Worm (Caenorhabditis elegans) whole organism, L4 larva: ENCODE results near the gene nhr-35.

Source experiments
- F26F4.8 ChIP-seq: fragments of 200-800 bp; sonication (Bioruptor generic); conservative IDR thresholded peaks from 2 replicates; pipeline ENCODE4 v1.3.6; 2022; ENCODE audit warnings: missing genetic modification characterization, missing compliant biosample characterization
- F44E2.7 ChIP-seq: fragments of 200-800 bp; sonication (Bioruptor generic); IDR thresholded peaks from 2 replicates; pipeline ENCODE4 v2.1.2; 2022; ENCODE audit warnings: missing genetic modification characterization, missing compliant biosample characterization
- F49E8.2 ChIP-seq: sonication (generic microtip); optimal IDR thresholded peaks from 2 replicates; lab custom pipeline; 2016; ENCODE audit warnings: missing compliant biosample characterization, mild to moderate bottlenecking, missing genetic modification characterization, borderline replicate concordance
- T26A8.4 ChIP-seq: fragments of 200-800 bp; sonication (Bioruptor generic); IDR thresholded peaks from 2 replicates; pipeline ENCODE4 v1.3.6; 2022; ENCODE audit warnings: missing genetic modification characterization, missing compliant biosample characterization
- Y105C5A.15 ChIP-seq: fragments of 200-800 bp; sonication (Bioruptor generic); IDR thresholded peaks from 2 replicates; pipeline ENCODE4 v1.3.6; 2022; ENCODE audit warnings: missing genetic modification characterization, missing compliant biosample characterization
- Y48G9A.11 ChIP-seq: fragments of 200-800 bp; sonication (Bioruptor generic); IDR thresholded peaks from 2 replicates; pipeline ENCODE4 v1.3.6; 2022; ENCODE audit warnings: missing genetic modification reagents, missing genetic modification characterization, missing compliant biosample characterization
- Y75B8A.6 ChIP-seq: fragments of 200-800 bp; sonication (Bioruptor generic); IDR thresholded peaks from 2 replicates; pipeline ENCODE4 v1.3.6; 2022; ENCODE audit warnings: missing genetic modification reagents, missing genetic modification characterization, missing compliant biosample characterization
- aha-1 ChIP-seq: fragments of 150-350 bp; peaks from one replicate; lab custom pipeline; 2014; ENCODE audit warnings: missing biosample characterization, missing genetic modification characterization
- ceh-28 ChIP-seq: fragments of 150-350 bp; optimal IDR thresholded peaks from 2 replicates; lab custom pipeline; 2014; ENCODE audit warnings: missing biosample characterization, missing genetic modification reagents, missing genetic modification characterization
- ceh-32 ChIP-seq: sonication (generic microtip); optimal IDR thresholded peaks from 2 replicates; lab custom pipeline; 2016; ENCODE audit warnings: mild to moderate bottlenecking, missing genetic modification characterization, missing compliant biosample characterization; ENCODE audit not compliant: poor library complexity
- ceh-44 ChIP-seq: fragments of 200-800 bp; sonication (Bioruptor generic); IDR thresholded peaks from 2 replicates; pipeline ENCODE4 v1.3.6; 2022; ENCODE audit warnings: missing genetic modification reagents, missing genetic modification characterization, missing compliant biosample characterization
- ces-1 ChIP-seq: fragments of 150-350 bp; sonication (generic microtip); optimal IDR thresholded peaks from 4 replicates; lab custom pipeline; 2014; ENCODE audit warnings: missing biosample characterization, missing genetic modification reagents, missing genetic modification characterization
- ctbp-1 ChIP-seq: fragments of 200-800 bp; sonication (Bioruptor generic); IDR thresholded peaks from 2 replicates; pipeline ENCODE4 v1.3.6; 2022; ENCODE audit warnings: missing genetic modification reagents, missing genetic modification characterization, missing compliant biosample characterization
- daf-16 ChIP-seq, 3 experiments: sonication (generic microtip); optimal IDR thresholded peaks; 2 replicates each; lab custom pipeline; 2016 to 2017; ENCODE audit warnings: missing genetic modification characterization in 3 of 3, missing genetic modification reagents in 3 of 3, mild to moderate bottlenecking in 2 of 3, missing compliant biosample characterization in 2 of 3, missing biosample characterization in 1 of 3, moderate library complexity in 1 of 3
- daf-19 ChIP-seq: fragments of 200-800 bp; sonication (Bioruptor generic); conservative IDR thresholded peaks from 2 replicates; pipeline ENCODE4 v1.3.6; 2022; ENCODE audit warnings: missing genetic modification characterization, missing compliant biosample characterization
- dmd-9 ChIP-seq: fragments of 200-800 bp; sonication (Bioruptor generic); IDR thresholded peaks from 2 replicates; pipeline ENCODE4 v1.3.6; 2022; ENCODE audit warnings: missing genetic modification reagents, missing genetic modification characterization, missing compliant biosample characterization
- dpl-1 ChIP-seq: fragments of 150-350 bp; optimal IDR thresholded peaks from 2 replicates; lab custom pipeline; 2014; ENCODE audit warnings: missing biosample characterization, missing genetic modification reagents, missing genetic modification characterization
- duxl-1 ChIP-seq: sonication (generic microtip); optimal IDR thresholded peaks from 2 replicates; lab custom pipeline; 2016; ENCODE audit warnings: mild to moderate bottlenecking, missing genetic modification characterization, moderate library complexity, missing compliant biosample characterization; ENCODE audit not compliant: poor library complexity
- dve-1 ChIP-seq: sonication (generic microtip); optimal IDR thresholded peaks from 2 replicates; lab custom pipeline; 2017; ENCODE audit warnings: antibody characterized with exemption, mild to moderate bottlenecking, missing genetic modification characterization, missing compliant biosample characterization; ENCODE audit not compliant: insufficient read depth
- hmg-1.1 ChIP-seq: fragments of 200-800 bp; sonication (Bioruptor generic); IDR thresholded peaks from 2 replicates; pipeline ENCODE4 v1.3.6; 2022; ENCODE audit warnings: missing genetic modification reagents, missing genetic modification characterization, missing compliant biosample characterization
- lin-1 ChIP-seq: fragments of 200-800 bp; sonication (Bioruptor generic); IDR thresholded peaks from 2 replicates; pipeline ENCODE4 v1.3.6; 2022; ENCODE audit warnings: missing genetic modification reagents, missing genetic modification characterization, missing compliant biosample characterization
- lin-29 ChIP-seq: fragments of 200-800 bp; sonication (Bioruptor generic); IDR thresholded peaks from 2 replicates; pipeline ENCODE4 v1.3.6; 2022; ENCODE audit warnings: missing genetic modification reagents, missing genetic modification characterization, missing compliant biosample characterization
- lir-3 ChIP-seq: sonication (generic microtip); optimal IDR thresholded peaks from 2 replicates; lab custom pipeline; 2016; ENCODE audit warnings: mild to moderate bottlenecking, missing genetic modification characterization, missing compliant biosample characterization
- lsy-2 ChIP-seq, 2 experiments: fragments of 150-350 bp in 1 of 2; sonication (generic microtip) in 1 of 2; optimal IDR thresholded peaks; 2 replicates each; lab custom pipeline; 2014 to 2017; ENCODE audit warnings: missing biosample characterization in 2 of 2, missing genetic modification characterization in 2 of 2
- madf-5 ChIP-seq, 2 experiments: fragments of 200-800 bp; sonication (Bioruptor generic); IDR thresholded peaks; 2 replicates each; pipeline ENCODE4 v1.3.6; 2022; ENCODE audit warnings: missing compliant biosample characterization in 2 of 2, missing genetic modification characterization in 2 of 2
- mes-2 ChIP-seq: sonication (generic microtip); optimal IDR thresholded peaks from 2 replicates; lab custom pipeline; 2016; ENCODE audit warnings: missing genotype, mild to moderate bottlenecking, missing genetic modification characterization, missing compliant biosample characterization; ENCODE audit not compliant: poor library complexity, severe bottlenecking
- mxl-2 ChIP-seq: fragments of 200-800 bp; sonication (Bioruptor generic); conservative IDR thresholded peaks from 2 replicates; pipeline ENCODE4 v1.3.6; 2022; ENCODE audit warnings: missing genetic modification reagents, missing genetic modification characterization, missing compliant biosample characterization
- nhr-102 ChIP-seq: sonication (generic microtip); optimal IDR thresholded peaks from 2 replicates; lab custom pipeline; 2016; ENCODE audit warnings: mild to moderate bottlenecking, missing genetic modification characterization, moderate library complexity, missing compliant biosample characterization
- nhr-11 ChIP-seq: fragments of 150-350 bp; optimal IDR thresholded peaks from 2 replicates; lab custom pipeline; 2014; ENCODE audit warnings: missing biosample characterization, missing genetic modification characterization
- nhr-111 ChIP-seq: fragments of 200-800 bp; sonication (Bioruptor generic); optimal IDR thresholded peaks from 2 replicates; lab custom pipeline; 2018; ENCODE audit warnings: mild to moderate bottlenecking, missing genetic modification characterization, missing compliant biosample characterization
- nhr-237 ChIP-seq: sonication (generic microtip); optimal IDR thresholded peaks from 2 replicates; lab custom pipeline; 2017; ENCODE audit warnings: missing biosample characterization, missing genetic modification characterization
- nhr-25 ChIP-seq: sonication (generic microtip); optimal IDR thresholded peaks from 2 replicates; lab custom pipeline; 2017; ENCODE audit warnings: missing genetic modification characterization, mild to moderate bottlenecking, missing compliant biosample characterization, antibody characterized with exemption, moderate library complexity, borderline replicate concordance; ENCODE audit not compliant: insufficient read depth
- nhr-28 ChIP-seq: fragments of 150-350 bp; optimal IDR thresholded peaks from 2 replicates; lab custom pipeline; 2014; ENCODE audit warnings: missing biosample characterization, missing genetic modification characterization
- nhr-42 ChIP-seq: fragments of 200-800 bp; sonication (Bioruptor generic); IDR thresholded peaks from 2 replicates; pipeline ENCODE4 v1.3.6; 2022; ENCODE audit warnings: missing genetic modification characterization, missing compliant biosample characterization
- nhr-48 ChIP-seq: sonication (generic microtip); optimal IDR thresholded peaks from 2 replicates; lab custom pipeline; 2016; ENCODE audit warnings: mild to moderate bottlenecking, missing genetic modification characterization, missing compliant biosample characterization
- set-16 ChIP-seq: fragments of 200-800 bp; sonication (Bioruptor generic); IDR thresholded peaks from 2 replicates; pipeline ENCODE4 v1.3.6; 2022; ENCODE audit warnings: missing genetic modification reagents, missing genetic modification characterization, missing compliant biosample characterization
- skn-1 ChIP-seq: fragments of 150-350 bp; optimal IDR thresholded peaks from 2 replicates; lab custom pipeline; 2014; ENCODE audit warnings: missing biosample characterization, missing genetic modification characterization
- snpc-1.2 ChIP-seq: fragments of 200-800 bp; sonication (Bioruptor generic); IDR thresholded peaks from 2 replicates; pipeline ENCODE4 v1.3.6; 2022; ENCODE audit warnings: missing genetic modification reagents, missing genetic modification characterization, missing compliant biosample characterization
- spr-1 ChIP-seq: sonication (generic microtip); optimal IDR thresholded peaks from 2 replicates; lab custom pipeline; 2016; ENCODE audit warnings: mild to moderate bottlenecking, missing genetic modification characterization, missing compliant biosample characterization
- spr-3 ChIP-seq: fragments of 200-800 bp; sonication (Bioruptor generic); optimal IDR thresholded peaks from 2 replicates; lab custom pipeline; 2018; ENCODE audit warnings: mild to moderate bottlenecking, missing genetic modification characterization, missing compliant biosample characterization
- tra-1 ChIP-seq: fragments of 200-800 bp; sonication (Bioruptor generic); IDR thresholded peaks from 2 replicates; pipeline ENCODE4 v1.3.6; 2022; ENCODE audit warnings: missing genetic modification reagents, missing genetic modification characterization, missing compliant biosample characterization
- unc-39 ChIP-seq: sonication (generic microtip); optimal IDR thresholded peaks from 2 replicates; lab custom pipeline; 2017; ENCODE audit warnings: missing biosample characterization, missing genetic modification characterization
- unc-62 ChIP-seq, 3 experiments: fragments of 150-350 bp in 1 of 3; sonication (generic microtip); optimal IDR thresholded peaks in 2 of 3; peaks in 1 of 3; 1 replicate in 1 of 3; 2 replicates in 2 of 3; lab custom pipeline; 2014 to 2017; ENCODE audit warnings: missing biosample characterization in 3 of 3, missing genetic modification characterization in 3 of 3, missing genetic modification reagents in 3 of 3, missing genotype in 1 of 3
- vab-7 ChIP-seq: fragments of 200-800 bp; sonication (Bioruptor generic); IDR thresholded peaks from 2 replicates; pipeline ENCODE4 v1.3.6; 2022; ENCODE audit warnings: missing genetic modification reagents, missing genetic modification characterization, missing compliant biosample characterization
- zfp-2 ChIP-seq: sonication (generic microtip); optimal IDR thresholded peaks from 2 replicates; lab custom pipeline; 2016; ENCODE audit warnings: mild to moderate bottlenecking, missing genetic modification characterization, missing compliant biosample characterization
- zfp-3 ChIP-seq: fragments of 200-800 bp; sonication (Bioruptor generic); conservative IDR thresholded peaks from 2 replicates; pipeline ENCODE4 v1.3.6; 2022; ENCODE audit warnings: missing genetic modification reagents, missing genetic modification characterization, missing compliant biosample characterization

Gene nhr-35

ce11 chrX:4523887-4524350, 8.6 kb upstream of the nhr-35 start, which contains the start of gene pdi-2 (continued):
- TF ChIP-seq dmd-9 (no peak; the same call in 1 of the 2 replicates), duxl-1 (tag; lab: Kevin White, UChicago) (peak; percentile 2), lir-3 (no peak), F49E8.2 (no peak), Y75B8A.6 (GFP tag; lab: Robert Waterston, UW) (0 out of 2 replicates have a peak, but pooled peaks have one; percentile 25), nhr-42 (GFP tag; lab: Robert Waterston, UW) (no peak), lin-29 (GFP tag; lab: Robert Waterston, UW) (no peak)
- TF ChIP-seq, all 104 proteins: peak for 51

- TF ChIP-seq unc-62 (GFP tag; optimal IDR thresholded peaks at IDR 0.05 in 1 of 2; lab: Kevin White, UChicago) (peak in 1 of 2 experiments; percentile 84), unc-62 (tag; optimal IDR thresholded peaks at IDR 0.05; lab: Kevin White, UChicago) (no peak), spr-3 (GFP tag; lab: Kevin White, UChicago) (peak; percentile 44), nhr-28 (tag; lab: Kevin White, UChicago) (peak; percentile 22), zfp-2 (tag; lab: Kevin White, UChicago) (no peak), daf-16 (GFP tag; optimal IDR thresholded peaks at IDR 0.05; lab: Kevin White, UChicago) (no peak), daf-16 (tag; optimal IDR thresholded peaks at IDR 0.05; lab: Kevin White, UChicago) (no peak), madf-5 (GFP tag; IDR thresholded peaks at IDR 0.05; lab: Robert Waterston, UW) (no peak), nhr-102 (tag; lab: Kevin White, UChicago) (no peak), F49E8.2 (no peak), skn-1 (tag; lab: Kevin White, UChicago) (no peak), mxl-2 (GFP tag; lab: Robert Waterston, UW) (no peak), ceh-44 (no peak), set-16 (GFP tag; lab: Robert Waterston, UW) (no peak), snpc-1.2 (GFP tag; lab: Robert Waterston, UW) (no peak), aha-1 (tag; lab: Kevin White, UChicago) (peak; percentile 19), Y105C5A.15 (GFP tag; lab: Robert Waterston, UW) (no peak), lin-1 (GFP tag; lab: Robert Waterston, UW) (no peak), F44E2.7 (no peak), spr-1 (no peak), ceh-32 (no peak)
Observed at ce11 chrX:4524844-4525243, 7.6 kb upstream of the nhr-35 start.

- TF ChIP-seq T26A8.4 (GFP tag; lab: Robert Waterston, UW) (peak; percentile 84), zfp-2 (tag; lab: Kevin White, UChicago) (no peak), F49E8.2 (no peak), nhr-11 (tag; lab: Kevin White, UChicago) (no peak), tra-1 (GFP tag; lab: Robert Waterston, UW) (no peak), lsy-2 (tag; optimal IDR thresholded peaks at IDR 0.05; lab: Kevin White, UChicago) (peak in 1 of 2 experiments; percentile 29), Y48G9A.11 (no peak), ceh-28 (tag; lab: Kevin White, UChicago) (no peak), ctbp-1 (GFP tag; lab: Robert Waterston, UW) (no peak), F26F4.8 (no peak), vab-7 (GFP tag; lab: Robert Waterston, UW) (no peak), unc-62 (GFP tag; optimal IDR thresholded peaks at IDR 0.05 in 1 of 2; lab: Kevin White, UChicago) (no peak), unc-62 (tag; optimal IDR thresholded peaks at IDR 0.05; lab: Kevin White, UChicago) (no peak), dve-1 (peak; percentile 43), mes-2 (tag; lab: Kevin White, UChicago) (peak; percentile 0), dpl-1 (no peak), nhr-111 (GFP tag; lab: Kevin White, UChicago) (no peak), skn-1 (tag; lab: Kevin White, UChicago) (no peak), nhr-25 (tag; lab: Kevin White, UChicago) (no peak), daf-19 (no peak), spr-3 (GFP tag; lab: Kevin White, UChicago) (no peak), nhr-237 (tag; lab: Kevin White, UChicago) (peak; percentile 56), hmg-1.1 (GFP tag; lab: Robert Waterston, UW) (no peak), unc-39 (tag; lab: Kevin White, UChicago) (no peak), zfp-3 (GFP tag; lab: Robert Waterston, UW) (0 out of 2 replicates have a peak, but pooled peaks have one; percentile 29), nhr-48 (peak; percentile 39), ces-1 (GFP tag; lab: Kevin White, UChicago) (no peak)
Observed at ce11 chrX:4526412-4526811, 6.1 kb upstream of the nhr-35 start.
